Fruit fly (Drosophila melanogaster): ENCODE data around the gene CG6983.
A peak's percentile ranks its signal among the peaks of the same experiment; 100 is the strongest.

DNA sequence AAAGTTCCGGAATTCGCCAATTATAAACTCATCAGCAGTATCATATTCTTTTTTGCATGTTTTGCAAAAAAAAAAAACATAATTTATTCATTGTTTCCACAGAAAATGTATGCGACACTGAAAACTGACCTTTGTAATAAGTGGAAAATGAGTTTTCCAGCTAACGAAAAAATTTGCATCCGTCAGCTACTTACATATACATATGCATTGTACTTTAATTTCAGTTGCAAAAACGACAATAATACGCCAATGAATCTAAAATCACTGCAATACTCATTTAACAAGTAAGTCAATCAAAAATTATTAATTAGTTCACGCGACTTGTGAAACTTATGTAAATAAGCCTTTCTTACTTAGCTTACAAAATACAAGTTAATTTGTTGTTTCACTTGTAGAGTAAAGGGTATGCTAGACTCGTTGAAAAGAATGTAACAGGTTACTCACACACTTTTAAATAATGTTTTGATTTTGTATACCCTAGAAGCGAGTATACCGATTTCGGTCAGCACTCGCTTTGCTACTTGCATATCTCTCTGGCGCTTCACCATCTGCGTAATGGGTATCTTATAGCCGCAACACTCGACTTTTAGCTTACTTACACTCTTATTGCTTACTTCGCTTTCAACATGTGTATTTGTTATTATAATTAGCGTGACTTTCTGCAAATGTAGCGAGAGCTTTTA lies 50.3 kb downstream of the CG6983 start:
- TF ChIP-seq fd96Ca (GFP tag; IDR thresholded peaks at IDR 0.05), result peak; percentile 86
- no peak for TF ChIP-seq CG8159 (tag; optimal IDR thresholded peaks at IDR 0.05)
- no peak for TF ChIP-seq EcR (GFP tag; optimal IDR thresholded peaks at IDR 0.05)
- TF ChIP-seq CG15710 (tag; optimal IDR thresholded peaks at IDR 0.05), result peak; percentile 84
- TF ChIP-seq CG8301 (tag; optimal IDR thresholded peaks at IDR 0.05), result no peak
- TF ChIP-seq CG4496 (GFP tag; IDR thresholded peaks at IDR 0.05), result peak; percentile 86
- peak; percentile 66 for TF ChIP-seq CG9948 (tag; optimal IDR thresholded peaks at IDR 0.05)
- peak; percentile 77 for TF ChIP-seq CG17806 (tag; optimal IDR thresholded peaks at IDR 0.05)
- TF ChIP-seq D1 (tag; optimal IDR thresholded peaks at IDR 0.05), result no peak
- TF ChIP-seq CG34367 (tag; optimal IDR thresholded peaks at IDR 0.05), result peak; percentile 72

Measured in whole organism, pupa.